Fruit fly (Drosophila melanogaster) whole organism: ENCODE results near the gene CG12116.

ENCODE experiments used
- CG8478 ChIP-seq: fragments of >200 bp; optimal IDR thresholded peaks from 2 replicates; lab custom pipeline; 2018; ENCODE audit warnings: inconsistent platforms
- Dll ChIP-seq: fragments of >200 bp; optimal IDR thresholded peaks from 2 replicates; lab custom pipeline; 2017
- EcR ChIP-seq, 2 experiments: fragments of >200 bp; optimal IDR thresholded peaks; 2 replicates each; lab custom pipeline; 2017; ENCODE audit warnings: missing biosample characterization in 2 of 2, missing genetic modification characterization in 2 of 2, missing genetic modification reagents in 2 of 2
- pan ChIP-seq: fragments of >200 bp; optimal IDR thresholded peaks from 2 replicates; lab custom pipeline; 2017
- psq ChIP-seq: fragments of >200 bp; optimal IDR thresholded peaks from 2 replicates; lab custom pipeline; 2017
- usp ChIP-seq: fragments of >200 bp; optimal IDR thresholded peaks from 2 replicates; lab custom pipeline; 2017; ENCODE audit warnings: missing biosample characterization, missing genetic modification characterization, mixed read lengths

dm6 chrX:8444279-8444678 lies 24.5 kb downstream of the CG12116 start:
- TF ChIP-seq usp, result no peak
- TF ChIP-seq Dll (lab: Kevin White, UChicago), result no peak
- no peak for TF ChIP-seq EcR (GFP tag; optimal IDR thresholded peaks at IDR 0.05; lab: Kevin White, UChicago)
- TF ChIP-seq psq (lab: Kevin White, UChicago), result no peak
- no peak for TF ChIP-seq CG8478 (lab: Kevin White, UChicago)
- no peak for TF ChIP-seq pan
